Worm (Caenorhabditis elegans): ENCODE data around the gene sre-2.

sre-2 gene

DNA sequence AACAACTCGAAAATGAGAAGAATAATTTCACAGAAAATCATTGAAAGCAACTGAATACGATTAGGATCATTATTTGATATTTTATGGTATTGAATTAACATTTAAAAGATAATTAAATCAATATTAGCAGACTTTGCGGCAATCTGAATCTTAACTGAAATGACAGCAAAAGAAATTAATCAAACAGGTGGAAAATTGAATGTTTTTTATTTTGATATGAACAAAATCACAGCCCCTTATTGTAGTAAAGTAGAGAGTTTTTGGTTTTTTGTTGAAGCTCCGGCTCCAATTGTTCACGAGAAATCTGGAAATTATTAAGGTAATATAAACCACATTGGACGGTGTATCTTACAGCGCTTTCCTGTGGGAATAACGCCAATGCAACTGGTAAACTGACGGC lies at the start of gene sre-2:
TSS of gene sre-2 (minus strand) at position 101 of the 400 bp plus-strand sequence.
- TF ChIP-seq dao-5 (tag; optimal IDR thresholded peaks at IDR 0.05) (no peak), him-1 (tag; optimal IDR thresholded peaks at IDR 0.05) (no peak), W03F9.2 (tag; optimal IDR thresholded peaks at IDR 0.05) (no peak)

DNA sequence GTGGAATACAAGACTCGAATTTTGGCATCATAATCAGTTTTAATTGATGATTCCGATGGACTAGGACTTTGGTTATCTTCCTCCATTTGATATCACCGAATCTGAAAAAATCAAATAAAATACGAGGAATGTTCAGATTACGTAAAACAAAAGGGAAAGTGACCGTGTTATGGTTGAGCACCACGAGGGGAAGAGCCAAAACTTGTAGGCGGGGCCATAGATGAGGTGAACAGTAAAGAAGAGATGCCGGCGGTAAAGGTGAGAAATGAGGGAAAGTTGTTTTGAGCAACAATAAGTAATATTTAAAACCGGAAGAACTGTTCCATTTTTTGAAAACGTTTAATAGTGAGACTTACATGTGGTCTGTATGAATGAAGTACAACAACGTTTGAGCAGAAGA lies 48.0 kb upstream of the sre-2 start, which contains the start of gene F10B5.3:
TSS of gene F10B5.3 (minus strand) at position 101 of the 400 bp plus-strand sequence.
- no peak for TF ChIP-seq him-1 (tag; optimal IDR thresholded peaks at IDR 0.05)
- no peak for TF ChIP-seq W03F9.2 (tag; optimal IDR thresholded peaks at IDR 0.05)
- TF ChIP-seq dao-5 (tag; optimal IDR thresholded peaks at IDR 0.05), result no peak

DNA sequence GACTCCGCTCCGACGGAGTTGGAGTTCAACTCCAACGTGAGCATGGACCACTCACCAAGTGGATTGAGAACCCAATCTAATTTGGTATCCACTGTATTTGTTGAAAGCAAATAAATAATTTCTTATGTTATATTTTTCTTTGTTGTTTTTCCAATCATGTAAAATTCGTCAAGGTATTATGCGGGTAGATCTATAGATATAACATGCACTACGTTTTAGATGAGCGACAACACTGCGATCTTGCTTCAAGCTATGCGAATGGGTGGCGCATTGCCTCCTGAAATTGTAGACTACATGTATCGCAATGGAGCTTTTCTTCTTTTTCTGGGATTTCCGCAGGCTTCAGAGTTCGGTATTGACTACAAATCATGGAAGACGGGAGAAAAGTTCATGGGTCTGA lies 42.6 kb upstream of the sre-2 start, which contains the start of gene F10B5.2:
TSS of gene F10B5.2 (plus strand) at position 220 of the 400 bp plus-strand sequence.
- no peak for TF ChIP-seq dao-5 (tag; optimal IDR thresholded peaks at IDR 0.05)
- TF ChIP-seq W03F9.2 (tag; optimal IDR thresholded peaks at IDR 0.05), result no peak
- no peak for TF ChIP-seq him-1 (tag; optimal IDR thresholded peaks at IDR 0.05)

DNA sequence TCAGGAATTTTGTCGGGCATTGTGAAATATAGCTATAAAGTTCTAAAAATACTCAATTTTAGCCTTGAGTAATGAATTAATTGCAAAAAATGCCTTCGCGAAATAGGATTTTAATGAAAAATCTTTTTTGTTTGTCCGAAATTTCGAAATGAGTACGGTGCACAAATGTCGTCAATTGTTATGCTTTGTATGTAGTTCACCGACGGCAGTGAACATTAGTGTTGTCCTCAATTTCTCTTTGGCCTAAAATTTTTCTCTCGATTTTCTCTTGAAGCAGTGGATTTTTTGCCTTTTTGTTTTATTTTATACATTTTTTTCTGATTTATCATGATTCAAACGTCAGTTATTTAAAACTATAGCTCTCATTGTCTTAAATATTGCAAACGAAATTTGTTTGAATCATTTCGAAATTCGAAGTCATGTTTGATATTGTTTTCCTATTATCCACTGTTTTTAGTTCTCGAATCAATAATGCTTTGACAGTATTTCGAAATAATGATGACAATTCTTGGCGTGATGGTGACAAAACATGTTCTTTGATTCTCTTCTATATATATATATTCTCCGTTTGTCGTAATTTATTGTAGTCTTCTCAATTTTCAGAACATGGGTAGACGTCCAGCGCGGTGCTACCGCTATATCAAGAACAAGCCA lies 41.5 kb upstream of the sre-2 start, which contains the start of the genes ints-11 and rpl-10:
TSS of gene ints-11 (minus strand) at position 201 of the 654 bp plus-strand sequence.
TSS of gene rpl-10 (plus strand) at position 604 of the 654 bp plus-strand sequence.
- TF ChIP-seq him-1 (tag; optimal IDR thresholded peaks at IDR 0.05) (no peak), W03F9.2 (tag; optimal IDR thresholded peaks at IDR 0.05) (peak; percentile 76)

DNA sequence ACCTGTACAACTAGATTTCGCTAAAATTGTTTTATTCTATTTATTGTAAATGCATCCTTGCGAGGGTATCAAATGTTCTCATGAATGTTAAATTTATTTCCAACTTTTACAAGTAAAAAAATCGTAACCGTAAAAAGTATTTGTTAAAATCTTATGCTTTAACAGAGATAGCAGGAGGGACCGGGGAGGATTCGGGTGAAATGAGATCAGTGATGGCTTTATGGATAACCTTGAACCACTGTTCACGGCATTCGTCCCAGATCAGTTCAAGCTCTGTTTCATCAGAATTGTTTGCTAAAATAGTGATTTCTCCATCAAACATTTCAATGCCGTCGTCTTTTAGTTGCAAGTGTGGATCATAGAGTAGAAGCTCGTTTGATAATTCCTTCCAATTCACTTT lies 39.2 kb upstream of the sre-2 start:
- TF ChIP-seq him-1 (tag; optimal IDR thresholded peaks at IDR 0.05) (no peak), W03F9.2 (tag; optimal IDR thresholded peaks at IDR 0.05) (no peak), dao-5 (tag; optimal IDR thresholded peaks at IDR 0.05) (no peak)

DNA sequence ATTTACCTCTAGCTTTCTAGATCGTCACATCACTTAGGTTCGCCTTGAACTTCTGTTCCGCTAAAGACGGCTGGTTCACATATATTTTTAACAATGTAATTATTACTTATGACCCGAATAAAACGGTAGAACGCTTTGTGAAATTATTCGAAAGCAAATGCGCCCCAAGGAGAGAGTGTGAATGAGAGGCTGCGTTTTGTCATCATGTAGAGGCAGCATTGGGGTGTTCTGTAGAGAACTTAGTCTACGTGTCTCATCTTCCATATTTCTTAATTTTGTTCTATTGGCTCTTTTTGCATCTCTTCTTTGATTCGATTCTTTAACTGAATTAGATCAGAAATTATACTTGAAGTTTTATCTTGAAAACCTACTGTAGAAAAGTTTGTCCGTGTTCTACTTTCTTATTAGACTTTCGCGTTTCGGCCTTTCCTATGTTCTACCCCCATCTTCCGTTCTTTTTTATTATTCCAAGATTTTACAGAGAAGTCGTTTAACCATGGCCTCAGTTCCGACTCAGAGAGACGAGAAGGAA lies 36.1 kb upstream of the sre-2 start, which contains the start of gene cdc-48.2:
TSS of gene cdc-48.2 (plus strand) at position 482 of the 532 bp plus-strand sequence.
- no peak for TF ChIP-seq W03F9.2 (tag; optimal IDR thresholded peaks at IDR 0.05)
- no peak for TF ChIP-seq dao-5 (tag; optimal IDR thresholded peaks at IDR 0.05)
- TF ChIP-seq him-1 (tag; optimal IDR thresholded peaks at IDR 0.05), result no peak

DNA sequence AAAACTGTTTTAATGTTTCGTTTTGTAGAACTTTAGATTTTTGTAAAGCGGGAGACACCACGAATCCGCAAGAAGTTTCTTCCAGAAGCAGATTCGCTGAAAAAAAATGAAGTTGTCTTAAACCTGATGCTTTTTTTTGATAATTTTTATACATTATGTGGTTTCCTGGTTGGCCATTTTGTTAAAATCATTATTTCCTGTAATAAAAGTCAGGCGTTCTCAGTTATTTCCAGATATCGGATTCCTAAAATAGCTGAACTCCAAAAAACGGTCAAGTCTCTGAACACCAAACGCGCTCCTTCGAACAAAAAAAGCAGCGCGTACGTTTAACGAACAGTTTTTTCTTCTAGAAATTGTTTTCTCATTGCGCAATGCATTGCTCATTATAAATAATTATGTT lies 35.4 kb upstream of the sre-2 start:
- TF ChIP-seq W03F9.2 (tag; optimal IDR thresholded peaks at IDR 0.05) (no peak), him-1 (tag; optimal IDR thresholded peaks at IDR 0.05) (no peak), dao-5 (tag; optimal IDR thresholded peaks at IDR 0.05) (no peak)

DNA sequence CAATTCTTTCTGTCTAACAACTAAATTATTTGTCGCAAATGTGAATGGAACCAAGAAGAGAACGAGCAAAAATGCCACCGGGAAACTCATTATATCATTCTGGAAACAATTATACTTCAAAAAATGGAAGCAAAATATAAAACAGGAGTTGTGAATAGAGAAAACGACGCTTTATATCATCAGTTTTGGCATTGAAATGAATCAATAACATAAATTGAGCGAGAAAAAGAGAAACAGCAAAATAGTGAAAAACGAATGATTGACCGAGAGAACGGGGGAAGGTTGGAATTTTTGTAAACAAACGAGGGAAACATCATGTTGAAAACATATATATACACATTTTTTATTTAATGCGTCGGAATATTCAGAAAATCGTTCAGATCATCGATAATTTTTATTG lies 34.9 kb upstream of the sre-2 start, which contains the start of gene ctns-1:
TSS of gene ctns-1 (minus strand) at position 101 of the 400 bp plus-strand sequence.
- no peak for TF ChIP-seq him-1 (tag; optimal IDR thresholded peaks at IDR 0.05)
- TF ChIP-seq dao-5 (tag; optimal IDR thresholded peaks at IDR 0.05), result no peak
- no peak for TF ChIP-seq W03F9.2 (tag; optimal IDR thresholded peaks at IDR 0.05)

DNA sequence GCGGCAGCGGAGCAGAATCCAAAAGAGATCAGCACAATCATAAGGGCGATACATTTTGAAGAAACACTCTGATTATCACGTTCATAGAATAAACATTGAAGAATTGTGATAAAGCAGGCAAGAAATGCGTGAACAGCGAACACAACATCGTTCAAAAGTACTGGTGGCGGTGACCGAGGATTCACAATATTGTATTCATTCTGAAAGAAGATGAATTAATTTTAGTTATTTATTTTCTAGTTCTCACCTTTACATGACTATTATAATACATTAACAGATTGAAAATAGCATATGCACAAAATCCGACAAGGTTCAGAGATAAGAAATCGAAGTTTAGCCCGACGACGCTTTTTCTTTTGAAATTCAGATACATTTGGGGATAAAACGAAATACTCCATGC lies 34.0 kb upstream of the sre-2 start:
- no peak for TF ChIP-seq him-1 (tag; optimal IDR thresholded peaks at IDR 0.05)
- no peak for TF ChIP-seq dao-5 (tag; optimal IDR thresholded peaks at IDR 0.05)
- TF ChIP-seq W03F9.2 (tag; optimal IDR thresholded peaks at IDR 0.05), result no peak

DNA sequence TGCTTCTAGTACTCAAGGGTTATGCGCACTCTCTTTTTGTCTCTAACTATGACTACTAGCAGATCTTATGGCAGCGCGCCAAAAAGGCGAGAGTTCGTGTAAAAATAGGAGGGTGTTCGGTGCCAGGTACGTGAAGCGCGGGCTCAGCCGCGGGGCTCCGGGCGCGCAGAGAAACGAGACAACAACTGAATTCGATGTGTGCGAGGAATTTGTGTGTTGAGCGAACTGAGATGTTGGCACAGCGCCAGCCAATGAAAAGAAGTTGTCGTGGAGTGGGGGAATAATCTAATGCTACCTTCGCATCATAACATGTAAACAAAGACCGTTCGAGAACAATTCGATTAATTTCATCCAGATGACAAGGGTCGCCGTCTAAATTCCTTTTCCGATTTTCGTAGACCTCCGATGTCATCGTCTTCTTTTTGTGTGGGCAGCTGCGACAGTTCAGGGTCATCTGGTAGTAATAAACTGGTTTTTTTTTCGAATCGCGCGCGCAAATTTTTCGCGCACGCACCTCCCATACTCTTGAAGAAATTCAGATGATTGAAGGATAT lies 29.5 kb upstream of the sre-2 start:
- TF ChIP-seq him-1 (tag; optimal IDR thresholded peaks at IDR 0.05), result peak; percentile 67
- TF ChIP-seq dao-5 (tag; optimal IDR thresholded peaks at IDR 0.05), result no peak

DNA sequence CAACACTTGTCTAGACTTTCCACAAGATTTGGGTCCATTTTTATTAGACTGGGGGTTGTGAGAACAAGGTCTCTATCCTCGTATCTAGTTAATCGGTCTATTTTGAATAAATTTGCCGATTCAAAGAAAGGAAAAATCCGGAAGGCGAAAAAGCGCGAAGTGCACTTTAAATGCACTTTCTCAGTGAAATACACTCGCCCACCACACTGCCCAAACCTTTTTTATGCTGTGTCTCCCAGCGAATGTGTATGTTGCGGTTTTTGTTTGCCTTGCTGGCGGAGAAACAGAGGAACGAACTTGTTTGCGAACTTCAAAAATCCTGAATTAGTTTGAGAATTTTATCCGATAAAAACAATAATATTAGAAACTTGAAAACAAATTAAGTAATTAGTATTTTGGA lies 28.9 kb upstream of the sre-2 start:
- TF ChIP-seq dao-5 (tag; optimal IDR thresholded peaks at IDR 0.05) (no peak), W03F9.2 (tag; optimal IDR thresholded peaks at IDR 0.05) (no peak), him-1 (tag; optimal IDR thresholded peaks at IDR 0.05) (no peak)

DNA sequence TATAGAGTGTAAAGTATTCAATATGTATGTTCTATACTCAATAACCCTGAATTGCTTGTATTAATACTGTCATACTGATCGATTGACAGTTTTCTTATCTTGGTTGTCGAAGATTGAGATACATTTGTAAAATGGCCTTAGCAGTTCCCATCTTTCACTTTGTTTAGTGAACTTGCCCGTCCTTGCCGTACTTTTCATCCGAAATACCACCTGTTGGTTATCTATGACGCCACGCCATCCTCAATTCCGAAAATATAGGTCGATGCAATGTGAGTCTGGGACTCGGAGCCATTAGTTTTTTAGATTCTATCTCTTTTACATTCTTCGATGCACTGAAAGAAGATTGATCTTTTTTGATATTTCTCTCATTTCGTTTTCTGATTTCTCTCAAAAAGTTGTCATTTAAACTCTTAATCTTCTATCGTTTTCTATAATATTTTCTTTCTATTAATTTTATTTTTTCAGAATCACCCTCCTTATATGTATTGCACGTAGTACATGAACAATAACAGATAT lies 27.6 kb upstream of the sre-2 start, which contains the start of gene ulp-4:
TSS of gene ulp-4 (plus strand) at position 466 of the 516 bp plus-strand sequence.
- no peak for TF ChIP-seq him-1 (tag; optimal IDR thresholded peaks at IDR 0.05)
- no peak for TF ChIP-seq dao-5 (tag; optimal IDR thresholded peaks at IDR 0.05)
- TF ChIP-seq W03F9.2 (tag; optimal IDR thresholded peaks at IDR 0.05), result no peak

DNA sequence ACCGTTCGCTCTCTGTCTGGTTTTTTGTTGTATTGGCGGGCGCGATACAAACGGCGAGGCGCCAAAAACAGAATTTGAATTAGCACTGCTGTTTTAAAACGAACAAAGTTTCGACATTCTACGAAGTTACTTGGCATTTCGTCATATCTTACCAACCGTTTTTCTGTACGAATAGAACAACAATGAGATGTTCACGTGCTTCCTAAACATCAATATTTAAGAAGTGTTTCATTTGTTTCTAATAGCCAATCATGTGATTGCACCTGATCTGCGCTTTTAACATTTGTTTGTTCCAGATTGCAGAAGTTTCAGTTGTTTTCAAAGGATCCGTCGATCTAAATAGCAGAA lies 27.1 kb upstream of the sre-2 start:
- TF ChIP-seq W03F9.2 (tag; optimal IDR thresholded peaks at IDR 0.05) (no peak), dao-5 (tag; optimal IDR thresholded peaks at IDR 0.05) (no peak), him-1 (tag; optimal IDR thresholded peaks at IDR 0.05) (no peak)

All from whole organism, L4/young adult.